Worm (Caenorhabditis elegans) whole organism, L2 larva: ENCODE data around the gene Y113G7A.16.

Experiments
- C34F6.9 ChIP-seq: fragments of 150-350 bp; optimal IDR thresholded peaks from 2 replicates; lab custom pipeline; 2014; ENCODE audit warnings: missing biosample characterization, missing genetic modification characterization
- R02D3.7 ChIP-seq: fragments of 150-350 bp; optimal IDR thresholded peaks from 2 replicates; lab custom pipeline; 2014; ENCODE audit warnings: missing biosample characterization, missing genetic modification characterization
- Y55F3AM.14 ChIP-seq: fragments of 200-800 bp; sonication (Bioruptor generic); optimal IDR thresholded peaks from 2 replicates; lab custom pipeline; 2018; ENCODE audit warnings: mild to moderate bottlenecking, missing genetic modification characterization, missing compliant biosample characterization
- ZK546.5 ChIP-seq: sonication (generic microtip); optimal IDR thresholded peaks from 2 replicates; lab custom pipeline; 2017; ENCODE audit warnings: missing biosample characterization, missing genetic modification characterization
- alr-1 ChIP-seq: fragments of 150-350 bp; optimal IDR thresholded peaks from 2 replicates; lab custom pipeline; 2014; ENCODE audit warnings: missing biosample characterization, missing genetic modification characterization
- aly-2 ChIP-seq: fragments of 150-350 bp; optimal IDR thresholded peaks from 2 replicates; lab custom pipeline; 2014; ENCODE audit warnings: missing biosample characterization, missing genetic modification characterization
- ama-1 ChIP-seq: fragments of 150-350 bp; optimal IDR thresholded peaks from 2 replicates; lab custom pipeline; 2018; ENCODE audit warnings: inconsistent platforms
- blmp-1 ChIP-seq: sonication (generic microtip); optimal IDR thresholded peaks from 2 replicates; lab custom pipeline; 2017; ENCODE audit warnings: missing genetic modification characterization, mild to moderate bottlenecking, missing compliant biosample characterization, antibody characterized with exemption, moderate library complexity; ENCODE audit not compliant: insufficient read depth
- ceh-16 ChIP-seq: fragments of 150-350 bp; optimal IDR thresholded peaks from 2 replicates; lab custom pipeline; 2014; ENCODE audit warnings: missing biosample characterization, missing genetic modification characterization
- ceh-82 ChIP-seq: fragments of 150-350 bp; optimal IDR thresholded peaks from 2 replicates; lab custom pipeline; 2014; ENCODE audit warnings: missing biosample characterization, missing genetic modification characterization
- crh-2 ChIP-seq: sonication (generic microtip); optimal IDR thresholded peaks from 2 replicates; lab custom pipeline; 2017; ENCODE audit warnings: missing biosample characterization, missing genetic modification characterization
- dmd-4 ChIP-seq: sonication (generic microtip); optimal IDR thresholded peaks from 2 replicates; lab custom pipeline; 2017; ENCODE audit warnings: missing biosample characterization, missing genetic modification characterization
- egl-27 ChIP-seq: sonication (generic microtip); optimal IDR thresholded peaks from 3 replicates; lab custom pipeline; 2017; ENCODE audit warnings: missing biosample characterization, missing genetic modification reagents, missing genetic modification characterization
- elt-1 ChIP-seq: fragments of 150-350 bp; optimal IDR thresholded peaks from 2 replicates; lab custom pipeline; 2014; ENCODE audit warnings: missing biosample characterization, missing genetic modification characterization
- fos-1 ChIP-seq: fragments of 150-350 bp; optimal IDR thresholded peaks from 2 replicates; lab custom pipeline; 2014; ENCODE audit warnings: missing biosample characterization, missing genetic modification characterization
- lin-13 ChIP-seq: fragments of 150-350 bp; optimal IDR thresholded peaks from 2 replicates; lab custom pipeline; 2014; ENCODE audit warnings: missing biosample characterization, missing genetic modification reagents, missing genetic modification characterization
- mab-5 ChIP-seq: fragments of 150-350 bp; optimal IDR thresholded peaks from 2 replicates; lab custom pipeline; 2014; ENCODE audit warnings: missing biosample characterization, missing genetic modification characterization
- nhr-10 ChIP-seq: sonication (generic microtip); optimal IDR thresholded peaks from 2 replicates; lab custom pipeline; 2017; ENCODE audit warnings: missing biosample characterization, missing genetic modification characterization
- nhr-11 ChIP-seq: fragments of 150-350 bp; optimal IDR thresholded peaks from 2 replicates; lab custom pipeline; 2014; ENCODE audit warnings: missing biosample characterization, missing genetic modification characterization
- nhr-12 ChIP-seq: fragments of 150-350 bp; optimal IDR thresholded peaks from 2 replicates; lab custom pipeline; 2014; ENCODE audit warnings: missing biosample characterization, missing genetic modification characterization
- nhr-21 ChIP-seq: fragments of 150-350 bp; optimal IDR thresholded peaks from 2 replicates; lab custom pipeline; 2014; ENCODE audit warnings: missing biosample characterization, missing genetic modification characterization
- nhr-23 ChIP-seq: fragments of 150-350 bp; optimal IDR thresholded peaks from 2 replicates; lab custom pipeline; 2014; ENCODE audit warnings: missing biosample characterization, missing genetic modification reagents, missing genetic modification characterization
- nhr-237 ChIP-seq: fragments of 150-350 bp; optimal IDR thresholded peaks from 2 replicates; lab custom pipeline; 2014; ENCODE audit warnings: missing biosample characterization, missing genetic modification characterization
- nhr-77 ChIP-seq: fragments of 150-350 bp; optimal IDR thresholded peaks from 2 replicates; lab custom pipeline; 2014; ENCODE audit warnings: missing biosample characterization, missing genetic modification characterization
- peb-1 ChIP-seq: fragments of 150-350 bp; optimal IDR thresholded peaks from 2 replicates; lab custom pipeline; 2014; ENCODE audit warnings: missing biosample characterization, missing genetic modification characterization
- sem-4 ChIP-seq: fragments of 150-350 bp; optimal IDR thresholded peaks from 2 replicates; lab custom pipeline; 2014; ENCODE audit warnings: missing biosample characterization, missing genetic modification reagents, missing genetic modification characterization
- sma-9 ChIP-seq, 2 experiments: fragments of 150-350 bp in 1 of 2; sonication (generic microtip) in 1 of 2; optimal IDR thresholded peaks; 2 replicates each; lab custom pipeline; 2014 to 2016; ENCODE audit warnings: missing genetic modification characterization in 2 of 2, mild to moderate bottlenecking in 1 of 2, missing biosample characterization in 1 of 2, missing compliant biosample characterization in 1 of 2, missing genetic modification reagents in 1 of 2, moderate library complexity in 1 of 2
- snpc-4 ChIP-seq: fragments of 150-350 bp; optimal IDR thresholded peaks from 2 replicates; lab custom pipeline; 2014; ENCODE audit warnings: missing biosample characterization, missing genetic modification characterization
- unc-39 ChIP-seq: fragments of 150-350 bp; optimal IDR thresholded peaks from 2 replicates; lab custom pipeline; 2014; ENCODE audit warnings: missing biosample characterization, missing genetic modification characterization
- unc-62 ChIP-seq: fragments of 150-350 bp; optimal IDR thresholded peaks from 2 replicates; lab custom pipeline; 2014; ENCODE audit warnings: missing biosample characterization, missing genetic modification reagents, missing genetic modification characterization
- ztf-1 ChIP-seq: fragments of 200-800 bp; sonication (Bioruptor generic); conservative IDR thresholded peaks from 2 replicates; pipeline ENCODE4 v1.3.6; 2022; ENCODE audit warnings: missing genetic modification characterization, missing compliant biosample characterization
- ztf-11 ChIP-seq: sonication (generic microtip); optimal IDR thresholded peaks from 2 replicates; lab custom pipeline; 2017; ENCODE audit warnings: missing biosample characterization, missing genetic modification characterization
- ztf-4 ChIP-seq: fragments of 150-350 bp; optimal IDR thresholded peaks from 2 replicates; lab custom pipeline; 2014; ENCODE audit warnings: missing biosample characterization, missing genetic modification characterization

The Y113G7A.16 gene

DNA sequence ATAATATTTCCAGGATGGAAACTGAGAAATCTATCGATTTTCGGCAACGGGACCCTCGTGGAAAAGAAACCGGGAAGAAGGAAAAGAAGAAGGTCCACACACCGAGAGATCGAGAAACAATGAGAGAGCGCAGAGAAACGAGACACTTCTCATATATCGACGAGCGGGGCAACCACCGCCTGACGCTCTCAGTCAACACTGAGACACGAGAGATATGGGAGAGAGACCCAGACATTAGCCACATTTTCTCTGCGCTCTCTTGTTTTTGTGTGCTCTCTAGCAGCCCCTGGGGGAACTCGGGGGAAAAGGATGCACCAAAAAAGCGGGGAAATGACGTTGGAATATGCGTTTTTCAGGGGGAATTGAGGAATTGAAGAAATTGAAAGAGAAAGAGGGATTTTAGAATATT is 31.7 kb upstream of the Y113G7A.16 start (continued):
- TF ChIP-seq lin-13 (GFP tag; lab: Kevin White, UChicago) (peak; percentile 75), ztf-11 (no peak), alr-1 (no peak), ztf-4 (tag; lab: Kevin White, UChicago) (peak; percentile 65), peb-1 (no peak), C34F6.9 (tag; lab: Kevin White, UChicago) (peak; percentile 89), snpc-4 (peak; percentile 55), ceh-16 (tag; lab: Kevin White, UChicago) (no peak), mab-5 (peak; percentile 71), blmp-1 (tag; lab: Kevin White, UChicago) (no peak), ZK546.5 (tag; lab: Kevin White, UChicago) (no peak), nhr-237 (tag; lab: Kevin White, UChicago) (no peak), unc-62 (no peak), dmd-4 (tag; lab: Kevin White, UChicago) (no peak), R02D3.7 (no peak), nhr-77 (no peak), elt-1 (tag; lab: Kevin White, UChicago) (no peak), sem-4 (tag; lab: Kevin White, UChicago) (peak; percentile 73), aly-2 (tag; lab: Kevin White, UChicago) (no peak), nhr-12 (tag; lab: Kevin White, UChicago) (no peak)

DNA sequence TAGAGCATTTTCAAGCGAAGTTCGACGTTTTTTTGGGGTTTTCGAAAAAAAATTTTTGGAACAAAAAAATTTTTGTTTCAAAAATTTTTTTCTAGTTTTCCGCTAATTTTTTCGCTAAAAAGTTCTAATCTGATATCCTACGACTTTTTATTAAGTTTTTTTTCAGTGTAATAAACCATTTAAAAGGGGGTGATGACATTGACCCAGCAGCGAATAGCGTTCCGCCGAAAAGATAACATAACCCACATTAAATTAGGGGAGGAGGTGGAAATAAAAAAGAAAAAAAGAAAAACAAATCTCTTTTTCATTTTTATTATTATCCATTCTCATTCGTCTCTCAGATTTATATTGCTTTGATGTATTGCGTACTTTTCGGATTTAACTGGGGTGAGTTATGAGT is 29.9 kb upstream of the Y113G7A.16 start, which contains the start of gene Y60A3A.23:
TSS of gene Y60A3A.23 (plus strand) at position 301 of the 400 bp plus-strand sequence.
- no peak for TF ChIP-seq ztf-4 (tag; lab: Kevin White, UChicago)

DNA sequence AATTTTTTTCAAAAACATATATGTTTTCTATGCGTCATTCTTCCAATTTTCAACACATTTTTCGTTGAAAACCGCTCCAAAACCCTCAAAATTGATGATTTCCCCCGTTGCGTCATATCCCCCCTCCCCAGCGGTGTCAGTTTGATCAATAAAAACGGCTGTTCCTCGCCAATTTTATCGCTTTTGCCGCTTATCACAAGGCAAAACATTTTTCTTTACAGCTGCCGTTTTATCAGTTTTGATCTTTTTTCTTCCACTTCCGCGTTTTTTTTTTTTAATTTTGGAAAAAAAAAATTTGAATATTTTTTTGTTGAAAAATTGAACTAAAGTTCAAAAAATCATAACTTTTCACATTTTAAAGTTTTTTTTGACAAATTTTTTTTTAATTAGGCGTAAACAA is 26.2 kb upstream of the Y113G7A.16 start:
- TF ChIP-seq fos-1 (tag; lab: Kevin White, UChicago) (peak; percentile 50), ceh-82 (no peak)
- TF ChIP-seq, all 48 proteins: peak for 1

DNA sequence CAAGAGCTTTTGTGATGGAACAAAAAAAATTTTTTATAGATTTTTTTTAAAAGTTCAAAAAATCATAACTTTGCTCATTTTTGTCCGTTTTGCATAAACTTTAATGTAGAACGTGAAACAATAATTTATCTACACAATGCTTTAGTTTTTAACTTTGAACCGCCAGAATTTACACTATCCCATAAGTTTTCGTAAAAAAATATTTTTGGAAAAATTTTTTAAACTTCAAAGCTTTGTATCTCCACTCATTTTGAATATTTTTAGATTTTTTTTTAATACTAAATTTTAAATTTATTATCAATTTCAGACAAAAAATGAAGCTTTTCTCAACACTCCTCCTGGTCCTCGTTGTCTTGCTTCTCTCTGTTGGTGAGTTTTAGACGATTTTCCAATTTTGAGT is 25.7 kb upstream of the Y113G7A.16 start, which contains the start of gene Y60A3A.21:
TSS of gene Y60A3A.21 (plus strand) at position 301 of the 400 bp plus-strand sequence.
- no peak for TF ChIP-seq sma-9 (GFP tag; optimal IDR thresholded peaks at IDR 0.05; lab: Kevin White, UChicago)
- TF ChIP-seq sma-9 (tag; optimal IDR thresholded peaks at IDR 0.05; lab: Kevin White, UChicago) = no peak
- no peak for TF ChIP-seq nhr-11
- no peak for TF ChIP-seq unc-39 (tag; lab: Kevin White, UChicago)
- no peak for TF ChIP-seq lin-13 (GFP tag; lab: Kevin White, UChicago)
- TF ChIP-seq dmd-4 (tag; lab: Kevin White, UChicago) = no peak
- no peak for TF ChIP-seq ztf-1 (GFP tag; lab: Robert Waterston, UW)

DNA sequence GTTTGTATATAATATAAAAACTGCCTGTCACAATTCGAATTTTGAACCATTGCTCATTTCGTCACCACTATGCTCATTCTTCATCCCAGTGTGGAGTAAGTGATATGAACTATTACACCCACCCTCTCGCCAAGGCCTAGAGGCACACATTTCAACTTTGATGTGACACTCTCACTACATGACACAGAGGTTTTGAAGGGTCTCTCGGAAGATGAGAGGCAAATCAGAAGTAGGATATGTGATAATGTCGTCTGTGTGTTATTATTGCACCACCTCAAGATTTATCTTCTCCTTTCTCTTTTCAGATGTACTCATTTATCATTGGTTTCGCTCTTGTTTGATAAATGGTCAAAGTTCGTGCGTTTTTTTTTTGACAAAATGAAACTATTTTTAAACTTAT is 16.0 kb upstream of the Y113G7A.16 start:
- TF ChIP-seq ceh-82 (no peak), nhr-23 (tag; lab: Kevin White, UChicago) (no peak), blmp-1 (tag; lab: Kevin White, UChicago) (no peak), R02D3.7 (no peak), ceh-16 (tag; lab: Kevin White, UChicago) (no peak), sma-9 (GFP tag; optimal IDR thresholded peaks at IDR 0.05; lab: Kevin White, UChicago) (no peak), sma-9 (tag; optimal IDR thresholded peaks at IDR 0.05; lab: Kevin White, UChicago) (no peak), crh-2 (tag; lab: Kevin White, UChicago) (no peak), nhr-12 (tag; lab: Kevin White, UChicago) (no peak), snpc-4 (no peak), nhr-10 (tag; lab: Kevin White, UChicago) (no peak), nhr-11 (no peak), sem-4 (tag; lab: Kevin White, UChicago) (no peak), egl-27 (tag; lab: Kevin White, UChicago) (no peak), ama-1 (lab: Kevin White, UChicago) (no peak), nhr-21 (tag; lab: Kevin White, UChicago) (no peak), Y55F3AM.14 (no peak), C34F6.9 (tag; lab: Kevin White, UChicago) (no peak), ztf-1 (GFP tag; lab: Robert Waterston, UW) (no peak), ztf-4 (tag; lab: Kevin White, UChicago) (no peak)
- TF ChIP-seq, all 48 proteins: peak for 0
